Fruit fly (Drosophila melanogaster) whole organism, embryonic: Measurements from ENCODE around the gene CG6602.

Source experiments
- Atf3 ChIP-seq: fragments of 200-800 bp; sonication (Bioruptor generic); optimal IDR thresholded peaks from 3 replicates; lab custom pipeline; 2016; ENCODE audit warnings: missing biosample characterization, missing genetic modification characterization
- CG10147 ChIP-seq: fragments of 200-800 bp; sonication (Bioruptor generic); optimal IDR thresholded peaks from 2 replicates; lab custom pipeline; 2019; ENCODE audit warnings: missing biosample characterization, mild to moderate bottlenecking, missing genetic modification characterization, moderate library complexity
- CG12219 ChIP-seq: fragments of 200-800 bp; sonication (Bioruptor generic); optimal IDR thresholded peaks from 3 replicates; lab custom pipeline; 2018; ENCODE audit warnings: missing biosample characterization, mild to moderate bottlenecking, missing genetic modification characterization
- CG12299 ChIP-seq: fragments of 200-800 bp; sonication (Bioruptor generic); optimal IDR thresholded peaks from 2 replicates; lab custom pipeline; 2018; ENCODE audit warnings: missing biosample characterization, mild to moderate bottlenecking, missing genetic modification characterization
- CG12744 ChIP-seq: fragments of 200-800 bp; sonication (Bioruptor generic); optimal IDR thresholded peaks from 2 replicates; lab custom pipeline; 2016; ENCODE audit warnings: missing biosample characterization, missing genetic modification characterization
- CG13123 ChIP-seq: fragments of 200-800 bp; sonication (Bioruptor generic); optimal IDR thresholded peaks from 2 replicates; lab custom pipeline; 2016; ENCODE audit warnings: missing biosample characterization, missing genetic modification characterization
- CG1529 ChIP-seq: fragments of 200-800 bp; sonication (Bioruptor generic); optimal IDR thresholded peaks from 3 replicates; lab custom pipeline; 2018; ENCODE audit warnings: missing biosample characterization, missing genetic modification characterization
- CG17568 ChIP-seq: fragments of 200-800 bp; sonication (Bioruptor generic); optimal IDR thresholded peaks from 2 replicates; lab custom pipeline; 2018; ENCODE audit warnings: missing biosample characterization, mild to moderate bottlenecking, missing genetic modification characterization, moderate library complexity
- CG1792 ChIP-seq: fragments of 200-800 bp; sonication (Bioruptor generic); optimal IDR thresholded peaks from 2 replicates; lab custom pipeline; 2016; ENCODE audit warnings: missing biosample characterization, missing genetic modification characterization
- CG18599 ChIP-seq: fragments of 200-800 bp; sonication (Bioruptor generic); optimal IDR thresholded peaks from 3 replicates; lab custom pipeline; 2017; ENCODE audit warnings: missing biosample characterization, missing genetic modification characterization, mild to moderate bottlenecking, moderate library complexity, missing genetic modification reagents
- CG32772 ChIP-seq: fragments of 200-800 bp; sonication (Bioruptor generic); IDR thresholded peaks from 2 replicates; pipeline ENCODE4 v1.3.6; 2022; ENCODE audit warnings: missing biosample characterization, missing genetic modification characterization
- CG5245 ChIP-seq: fragments of 200-800 bp; sonication (Bioruptor generic); optimal IDR thresholded peaks from 3 replicates; lab custom pipeline; 2016; ENCODE audit warnings: missing biosample characterization, missing genetic modification characterization
- CG7786 ChIP-seq: fragments of 200-800 bp; sonication (Bioruptor generic); optimal IDR thresholded peaks from 2 replicates; lab custom pipeline; 2016; ENCODE audit warnings: missing biosample characterization, missing genetic modification characterization
- D ChIP-seq, 2 experiments: fragments of 200-800 bp in 1 of 2; fragments of >200 bp in 1 of 2; sonication (Bioruptor generic) in 1 of 2; optimal IDR thresholded peaks; 2 replicates in 1 of 2; 3 replicates in 1 of 2; lab custom pipeline; 2017; ENCODE audit warnings: mild to moderate bottlenecking in 1 of 2, missing biosample characterization in 1 of 2, missing genetic modification characterization in 1 of 2, missing genetic modification reagents in 1 of 2
- Deaf1 ChIP-seq: fragments of 200-800 bp; optimal IDR thresholded peaks from 3 replicates; lab custom pipeline; 2019; ENCODE audit warnings: missing biosample characterization, mild to moderate bottlenecking, missing genetic modification characterization, moderate library complexity
- Elba2 ChIP-seq: fragments of 200-800 bp; sonication (Bioruptor generic); optimal IDR thresholded peaks from 3 replicates; lab custom pipeline; 2016; ENCODE audit warnings: missing biosample characterization, missing genetic modification characterization
- Ets65A ChIP-seq: fragments of 200-800 bp; sonication (Bioruptor generic); peaks from one replicate; lab custom pipeline; 2016; ENCODE audit warnings: missing biosample characterization, missing genetic modification characterization
- Fer2 ChIP-seq: fragments of 200-800 bp; sonication (Bioruptor generic); optimal IDR thresholded peaks from 2 replicates; lab custom pipeline; 2018; ENCODE audit warnings: missing biosample characterization, mild to moderate bottlenecking, missing genetic modification characterization, moderate library complexity
- Gug ChIP-seq: fragments of 200-800 bp; sonication (Bioruptor generic); IDR thresholded peaks from 4 replicates; pipeline ENCODE4 v1.3.6; 2022; ENCODE audit warnings: missing biosample characterization, missing genetic modification characterization
- HmgD ChIP-seq: fragments of 200-800 bp; sonication (Bioruptor generic); optimal IDR thresholded peaks from 3 replicates; lab custom pipeline; 2016; ENCODE audit warnings: missing biosample characterization, missing genetic modification characterization
- Hmx ChIP-seq: fragments of 200-800 bp; sonication (Bioruptor generic); optimal IDR thresholded peaks from 2 replicates; lab custom pipeline; 2016; ENCODE audit warnings: missing biosample characterization, missing genetic modification characterization
- Jarid2 ChIP-seq: fragments of 200-800 bp; sonication (Bioruptor generic); optimal IDR thresholded peaks from 3 replicates; lab custom pipeline; 2017; ENCODE audit warnings: mild to moderate bottlenecking, missing biosample characterization, missing genetic modification reagents, missing genetic modification characterization
- Max ChIP-seq: fragments of 200-800 bp; sonication (Bioruptor generic); optimal IDR thresholded peaks from 2 replicates; lab custom pipeline; 2016; ENCODE audit warnings: missing biosample characterization, mild to moderate bottlenecking, missing genetic modification characterization
- Poxn ChIP-seq: fragments of 200-800 bp; sonication (Bioruptor generic); IDR thresholded peaks from 2 replicates; pipeline ENCODE4 v1.3.6; 2022; ENCODE audit warnings: missing biosample characterization, missing genetic modification characterization
- Ravus ChIP-seq: fragments of 200-800 bp; sonication (Bioruptor generic); IDR thresholded peaks from 2 replicates; pipeline ENCODE4 v1.3.6; 2022; ENCODE audit warnings: missing biosample characterization, missing genetic modification characterization
- Sin3A ChIP-seq: fragments of >200 bp; optimal IDR thresholded peaks from 2 replicates; lab custom pipeline; 2018
- Trl ChIP-seq, 3 experiments: fragments of >200 bp in 2 of 3; fragments of 200-800 bp in 1 of 3; sonication (Bioruptor generic) in 1 of 3; optimal IDR thresholded peaks; 2 replicates in 1 of 3; 3 replicates in 2 of 3; lab custom pipeline; 2016 to 2017; ENCODE audit warnings: missing biosample characterization in 1 of 3, missing genetic modification characterization in 1 of 3
- YL-1 ChIP-seq: fragments of 200-800 bp; sonication (Bioruptor generic); optimal IDR thresholded peaks from 3 replicates; lab custom pipeline; 2017; ENCODE audit warnings: missing biosample characterization, mild to moderate bottlenecking, missing genetic modification characterization
- ac ChIP-seq: fragments of 200-800 bp; sonication (Bioruptor generic); optimal IDR thresholded peaks from 3 replicates; lab custom pipeline; 2017; ENCODE audit warnings: missing biosample characterization, mild to moderate bottlenecking, missing genetic modification characterization
- al ChIP-seq: fragments of 200-800 bp; sonication (Bioruptor generic); IDR thresholded peaks from 2 replicates; pipeline ENCODE4 v1.3.6; 2022; ENCODE audit warnings: missing biosample characterization, missing genetic modification characterization
- bcd ChIP-seq: fragments of 200-800 bp; sonication (Bioruptor generic); optimal IDR thresholded peaks from 2 replicates; lab custom pipeline; 2017; ENCODE audit warnings: missing biosample characterization, mild to moderate bottlenecking, missing genetic modification characterization
- disco-r ChIP-seq: fragments of 200-800 bp; sonication (Bioruptor generic); optimal IDR thresholded peaks from 2 replicates; lab custom pipeline; 2016; ENCODE audit warnings: missing biosample characterization, missing genetic modification characterization
- emc ChIP-seq: fragments of 200-800 bp; sonication (Bioruptor generic); optimal IDR thresholded peaks from 2 replicates; lab custom pipeline; 2016; ENCODE audit warnings: missing biosample characterization, missing genetic modification characterization
- ems ChIP-seq: fragments of 200-800 bp; sonication (Bioruptor generic); optimal IDR thresholded peaks from 3 replicates; lab custom pipeline; 2016; ENCODE audit warnings: missing biosample characterization, missing genetic modification characterization
- exex ChIP-seq: fragments of 200-800 bp; sonication (Bioruptor generic); optimal IDR thresholded peaks from 4 replicates; lab custom pipeline; 2018; ENCODE audit warnings: missing biosample characterization, mild to moderate bottlenecking, missing genetic modification characterization, moderate library complexity
- fd3F ChIP-seq: fragments of 200-800 bp; sonication (Bioruptor generic); optimal IDR thresholded peaks from 2 replicates; lab custom pipeline; 2018; ENCODE audit warnings: missing biosample characterization, mild to moderate bottlenecking, missing genetic modification characterization, moderate library complexity
- fd96Cb ChIP-seq: fragments of 200-800 bp; sonication (Bioruptor generic); optimal IDR thresholded peaks from 2 replicates; lab custom pipeline; 2018; ENCODE audit warnings: missing biosample characterization, mild to moderate bottlenecking, missing genetic modification characterization, moderate library complexity
- fu2 ChIP-seq: fragments of 200-800 bp; sonication (Bioruptor generic); optimal IDR thresholded peaks from 2 replicates; lab custom pipeline; 2016; ENCODE audit warnings: missing biosample characterization, missing genetic modification characterization
- gsb-n ChIP-seq: fragments of 200-800 bp; sonication (Bioruptor generic); optimal IDR thresholded peaks from 3 replicates; lab custom pipeline; 2018; ENCODE audit warnings: missing biosample characterization, mild to moderate bottlenecking, missing genetic modification characterization
- jumu ChIP-seq: fragments of 200-800 bp; sonication (Bioruptor generic); optimal IDR thresholded peaks from 3 replicates; lab custom pipeline; 2016; ENCODE audit warnings: missing biosample characterization, missing genetic modification characterization
- kay ChIP-seq: fragments of 200-800 bp; sonication (Bioruptor generic); optimal IDR thresholded peaks from 2 replicates; lab custom pipeline; 2016; ENCODE audit warnings: missing biosample characterization, missing genetic modification characterization
- pfk ChIP-seq: fragments of 200-800 bp; sonication (Bioruptor generic); optimal IDR thresholded peaks from 2 replicates; lab custom pipeline; 2018; ENCODE audit warnings: missing biosample characterization, mild to moderate bottlenecking, missing genetic modification characterization, moderate library complexity
- pum ChIP-seq: fragments of 200-800 bp; sonication (Bioruptor generic); optimal IDR thresholded peaks from 2 replicates; lab custom pipeline; 2016; ENCODE audit warnings: missing biosample characterization, missing genetic modification characterization
- scrt ChIP-seq: fragments of 200-800 bp; sonication (Bioruptor generic); optimal IDR thresholded peaks from 2 replicates; lab custom pipeline; 2018; ENCODE audit warnings: missing biosample characterization, mild to moderate bottlenecking, missing genetic modification characterization, moderate library complexity
- sob ChIP-seq: fragments of 200-800 bp; sonication (Bioruptor generic); IDR thresholded peaks from 2 replicates; pipeline ENCODE4 v1.3.6; 2022; ENCODE audit warnings: missing biosample characterization, missing genetic modification characterization
- stwl ChIP-seq: fragments of 200-800 bp; sonication (Bioruptor generic); optimal IDR thresholded peaks from 3 replicates; lab custom pipeline; 2018; ENCODE audit warnings: missing biosample characterization, mild to moderate bottlenecking, missing genetic modification characterization, moderate library complexity
- tin ChIP-seq: fragments of 200-800 bp; sonication (Bioruptor generic); optimal IDR thresholded peaks from 3 replicates; lab custom pipeline; 2016; ENCODE audit warnings: missing biosample characterization, missing genetic modification characterization
- twi ChIP-seq: fragments of 200-800 bp; optimal IDR thresholded peaks from 2 replicates; lab custom pipeline; 2019; ENCODE audit warnings: missing biosample characterization, mild to moderate bottlenecking, missing genetic modification characterization, moderate library complexity
- vvl ChIP-seq: fragments of 200-800 bp; sonication (Bioruptor generic); IDR thresholded peaks from 2 replicates; pipeline ENCODE4 v1.3.6; 2022; ENCODE audit warnings: missing biosample characterization, missing genetic modification characterization

The CG6602 gene

DNA sequence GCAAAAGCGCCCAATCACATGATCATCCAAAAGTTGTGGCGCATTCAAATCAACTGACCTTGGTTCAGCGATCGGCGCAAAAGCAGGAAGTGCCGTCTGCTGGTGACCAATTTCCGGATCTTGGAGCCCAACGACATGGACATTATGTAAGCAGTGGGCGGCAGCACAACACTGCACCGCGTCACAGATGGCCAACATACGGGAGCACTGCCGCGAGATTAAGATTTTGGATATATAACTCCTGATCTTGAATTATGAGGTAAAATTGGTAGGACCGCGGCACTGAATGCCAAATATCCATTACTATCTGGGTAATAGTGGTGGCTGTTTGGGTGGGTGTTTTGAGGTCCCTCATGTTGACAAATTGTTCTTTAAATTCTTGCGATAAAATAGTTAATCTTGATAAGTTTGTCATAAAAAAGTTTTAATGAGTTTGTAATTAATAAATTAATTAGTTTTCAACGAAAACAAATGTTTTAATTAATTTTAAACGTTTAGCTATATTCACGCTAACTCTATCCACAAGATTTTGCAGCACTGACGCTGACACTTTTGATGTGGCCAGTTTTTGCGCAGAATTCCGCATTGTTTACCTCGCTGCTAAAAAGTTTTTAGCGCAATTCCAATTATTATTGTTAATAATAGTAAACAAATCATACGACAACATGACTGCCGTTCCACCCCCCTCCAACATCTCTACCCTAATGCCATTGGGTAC is 3.2 kb downstream of the CG6602 start, which contains the start of the genes CG13295 and CG6610 (continued):
- TF ChIP-seq sob (GFP tag; lab: Robert Waterston, UW) (peak; percentile 41; the same call in 1 of the 2 replicates), CG12299 (tag; lab: Kevin White, UChicago) (peak; percentile 14), CG1529 (GFP tag; lab: Kevin White, UChicago) (peak; percentile 29), CG32772 (GFP tag; lab: Robert Waterston, UW) (0 out of 2 replicates have a peak, but pooled peaks have one; percentile 28), Gug (GFP tag; lab: Robert Waterston, UW) (peak; percentile 23; the same call in 1 of the 4 replicates), Fer2 (peak; percentile 65), Poxn (GFP tag; lab: Robert Waterston, UW) (no peak), fu2 (GFP tag; lab: Kevin White, UChicago) (peak; percentile 37), twi (tag; lab: Kevin White, UChicago) (peak; percentile 64), HmgD (GFP tag; lab: Kevin White, UChicago) (no peak), exex (tag; lab: Kevin White, UChicago) (peak; percentile 31), CG7786 (GFP tag; lab: Kevin White, UChicago) (peak; percentile 25), kay (GFP tag; lab: Kevin White, UChicago) (no peak), fd96Cb (tag; lab: Kevin White, UChicago) (peak; percentile 27), Ravus (no peak), Max (GFP tag; lab: Kevin White, UChicago) (peak; percentile 19), pum (GFP tag; lab: Kevin White, UChicago) (peak; percentile 40), CG1792 (GFP tag; lab: Kevin White, UChicago) (no peak), ems (GFP tag; lab: Kevin White, UChicago) (no peak), CG10147 (GFP tag; lab: Kevin White, UChicago) (peak; percentile 50), emc (GFP tag; lab: Kevin White, UChicago) (no peak), Elba2 (GFP tag; lab: Kevin White, UChicago) (no peak), Hmx (peak; percentile 24), Trl (optimal IDR thresholded peaks at IDR 0.05; lab: Kevin White, UChicago) (no peak), Trl (GFP tag; optimal IDR thresholded peaks at IDR 0.05; lab: Kevin White, UChicago) (peak; percentile 30), YL-1 (peak; percentile 46), Ets65A (GFP tag; lab: Kevin White, UChicago) (peak; percentile 85), CG12219 (GFP tag; lab: Kevin White, UChicago) (peak; percentile 4), jumu (GFP tag; lab: Kevin White, UChicago) (peak; percentile 32), disco-r (GFP tag; lab: Kevin White, UChicago) (no peak), fd3F (GFP tag; lab: Kevin White, UChicago) (peak; percentile 60), pfk (no peak), stwl (tag; lab: Kevin White, UChicago) (peak; percentile 58), ac (no peak), CG13123 (no peak), CG12744 (GFP tag; lab: Kevin White, UChicago) (peak; percentile 17), vvl (GFP tag; lab: Robert Waterston, UW) (no peak), tin (peak; percentile 57), gsb-n (tag; lab: Kevin White, UChicago) (peak; percentile 11), CG18599 (peak; percentile 64), al (peak; percentile 63), CG5245 (GFP tag; lab: Kevin White, UChicago) (no peak), scrt (GFP tag; lab: Kevin White, UChicago) (peak; percentile 40), CG17568 (no peak), Atf3 (GFP tag; lab: Kevin White, UChicago) (no peak), Jarid2 (GFP tag; lab: Kevin White, UChicago) (no peak), Deaf1 (peak; percentile 27), bcd (GFP tag; lab: Kevin White, UChicago) (peak; percentile 58), D (optimal IDR thresholded peaks at IDR 0.05; lab: Kevin White, UChicago) (no peak), D (GFP tag; optimal IDR thresholded peaks at IDR 0.05; lab: Kevin White, UChicago) (peak; percentile 17), Sin3A (lab: Kevin White, UChicago) (peak; percentile 77)
